Worm (Caenorhabditis elegans): Measurements from ENCODE around the gene sulp-3.

ce11 chrX:8426160-8426712 is 18.1 kb upstream of the sulp-3 start:
- TF ChIP-seq ama-1 (optimal IDR thresholded peaks at IDR 0.05) (no peak), alr-1 (tag; optimal IDR thresholded peaks at IDR 0.05) (no peak), skn-1 (tag; optimal IDR thresholded peaks at IDR 0.05) (no peak), lin-13 (GFP tag; optimal IDR thresholded peaks at IDR 0.05) (no peak), ZK546.5 (tag; optimal IDR thresholded peaks at IDR 0.05) (no peak), F13H6.1 (tag; optimal IDR thresholded peaks at IDR 0.05) (no peak), ztf-11 (tag; optimal IDR thresholded peaks at IDR 0.05) (no peak), peb-1 (tag; optimal IDR thresholded peaks at IDR 0.05) (no peak)
